Worm (Caenorhabditis elegans): ENCODE results near the gene clc-22.

Gene clc-22

ce11 chrII:3952368-3952767 lies 43.5 kb downstream of the clc-22 start:
- TF ChIP-seq W03F9.2 (tag; optimal IDR thresholded peaks at IDR 0.05) (no peak), dao-5 (tag; optimal IDR thresholded peaks at IDR 0.05) (no peak), him-1 (tag; optimal IDR thresholded peaks at IDR 0.05) (no peak)

DNA sequence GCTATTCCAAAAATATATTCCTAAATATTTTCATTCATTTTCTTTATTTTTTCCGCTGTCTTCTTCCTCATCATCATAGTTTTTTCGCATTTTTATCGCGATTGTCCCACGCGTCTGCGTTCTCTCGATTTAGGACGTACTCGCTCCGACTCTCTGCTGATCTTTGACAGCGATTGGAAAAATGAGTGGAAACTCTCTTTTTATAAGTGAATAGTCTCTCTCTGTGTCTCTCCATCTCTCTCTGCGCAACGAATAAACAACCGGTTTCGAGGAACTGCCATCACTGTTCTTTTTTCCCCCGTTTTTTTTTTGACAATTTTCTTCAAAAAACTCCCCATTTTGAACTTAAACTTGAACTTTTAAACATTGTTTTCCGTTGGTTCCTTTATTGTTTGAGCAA lies 44.5 kb downstream of the clc-22 start:
- TF ChIP-seq W03F9.2 (tag; optimal IDR thresholded peaks at IDR 0.05) (no peak), dao-5 (tag; optimal IDR thresholded peaks at IDR 0.05) (no peak), him-1 (tag; optimal IDR thresholded peaks at IDR 0.05) (no peak)

ce11 chrII:3950077-3950476 lies 45.8 kb downstream of the clc-22 start, which contains the start of gene sea-2:
Gene sea-2 (plus strand): TSS chrII:3950377.
- TF ChIP-seq dao-5 (tag; optimal IDR thresholded peaks at IDR 0.05) = no peak
- no peak for TF ChIP-seq him-1 (tag; optimal IDR thresholded peaks at IDR 0.05)
- TF ChIP-seq W03F9.2 (tag; optimal IDR thresholded peaks at IDR 0.05) = no peak

DNA sequence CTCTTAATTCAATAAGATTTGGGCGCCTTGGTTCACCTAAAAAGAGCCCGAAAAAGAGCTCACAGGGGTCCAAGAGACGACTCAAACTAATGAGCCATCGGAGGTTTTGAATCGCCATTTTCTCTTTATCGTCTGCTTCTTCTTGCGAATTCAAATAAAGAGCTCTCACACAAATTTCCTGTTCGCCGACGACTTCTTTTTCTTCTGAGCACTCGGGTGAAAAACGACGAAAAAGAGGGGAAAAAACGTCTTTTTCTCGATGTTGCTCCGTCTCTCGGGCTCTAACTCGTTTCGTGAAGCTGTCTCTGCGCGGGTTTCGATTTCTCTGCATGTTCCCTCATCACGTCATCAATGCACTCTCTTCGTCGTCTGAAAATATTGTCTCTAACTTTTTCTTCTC lies 47.4 kb downstream of the clc-22 start:
- TF ChIP-seq W03F9.2 (tag; optimal IDR thresholded peaks at IDR 0.05) = no peak
- peak; percentile 10 for TF ChIP-seq him-1 (tag; optimal IDR thresholded peaks at IDR 0.05)

- no peak for TF ChIP-seq W03F9.2 (tag; optimal IDR thresholded peaks at IDR 0.05)
- TF ChIP-seq dao-5 (tag; optimal IDR thresholded peaks at IDR 0.05) = no peak
- no peak for TF ChIP-seq him-1 (tag; optimal IDR thresholded peaks at IDR 0.05)
Observed at ce11 chrII:3947404-3947803, 48.5 kb downstream of the clc-22 start.
